Worm (Caenorhabditis elegans): Measurements from ENCODE around the gene smf-1.

DNA sequence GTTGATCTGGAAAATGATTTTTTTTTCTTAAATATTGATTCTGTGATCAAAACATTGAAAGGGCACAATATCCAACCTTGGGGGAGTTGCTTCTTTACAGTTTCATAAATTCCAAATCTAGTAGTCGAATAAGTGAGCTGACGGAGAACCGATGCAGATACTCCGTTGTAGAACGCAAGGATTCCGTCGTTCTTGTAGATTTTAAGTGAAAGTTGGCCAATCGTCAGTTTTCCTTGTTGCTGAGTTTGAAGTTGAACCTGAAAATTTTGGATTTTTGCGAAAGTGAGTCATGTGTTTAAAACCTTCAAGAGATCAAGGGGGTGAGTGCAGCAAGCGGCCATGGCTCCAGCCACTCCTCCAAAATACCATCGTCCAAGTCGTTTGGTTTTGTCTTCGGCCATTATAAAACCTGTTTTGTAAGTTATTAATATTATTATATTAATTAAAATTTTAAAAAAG, 2.4 kb upstream of the smf-1 start, which contains the start of gene slc-25A10:
- TF ChIP-seq nhr-90 (tag; optimal IDR thresholded peaks at IDR 0.05) (no peak), ztf-26 (tag; optimal IDR thresholded peaks at IDR 0.05) (no peak)
